Worm (Caenorhabditis elegans) whole organism, young adult: ENCODE results near the gene F18A12.7.

Source experiments
- F37B4.10 ChIP-seq: fragments of 200-800 bp; sonication (Bioruptor generic); IDR thresholded peaks from 2 replicates; pipeline ENCODE4 v1.3.6; 2022; ENCODE audit warnings: missing genetic modification characterization, missing compliant biosample characterization
- F55B11.4 ChIP-seq: sonication (generic microtip); optimal IDR thresholded peaks from 2 replicates; lab custom pipeline; 2016; ENCODE audit warnings: missing compliant biosample characterization, missing genetic modification characterization, borderline replicate concordance; ENCODE audit not compliant: insufficient read depth
- akir-1 ChIP-seq: fragments of 200-800 bp; sonication (Bioruptor generic); optimal IDR thresholded peaks from 2 replicates; lab custom pipeline; 2018; ENCODE audit warnings: mild to moderate bottlenecking, missing genetic modification characterization, moderate library complexity, missing compliant biosample characterization
- ama-1 ChIP-seq, 3 experiments: fragments of 150-350 bp in 1 of 3; sonication (generic microtip) in 2 of 3; optimal IDR thresholded peaks; 2 replicates each; lab custom pipeline; 2014 to 2018; ENCODE audit warnings: missing biosample characterization in 2 of 3, missing genetic modification characterization in 2 of 3, missing genetic modification reagents in 2 of 3
- ets-4 ChIP-seq: fragments of 200-800 bp; sonication (Bioruptor generic); optimal IDR thresholded peaks from 2 replicates; lab custom pipeline; 2018; ENCODE audit warnings: mild to moderate bottlenecking, missing genetic modification characterization, missing compliant biosample characterization
- gei-17 ChIP-seq: fragments of 200-800 bp; sonication (Bioruptor generic); optimal IDR thresholded peaks from 2 replicates; lab custom pipeline; 2018; ENCODE audit warnings: mild to moderate bottlenecking, missing genetic modification characterization, missing compliant biosample characterization
- hsf-1 ChIP-seq: fragments of 200-800 bp; sonication (Bioruptor generic); IDR thresholded peaks from 2 replicates; pipeline ENCODE4 v1.3.6; 2022; ENCODE audit warnings: missing genetic modification reagents, missing genetic modification characterization, missing compliant biosample characterization
- mel-28 ChIP-seq: sonication (generic microtip); optimal IDR thresholded peaks from 2 replicates; lab custom pipeline; 2016; ENCODE audit warnings: borderline replicate concordance, mild to moderate bottlenecking, missing genetic modification characterization, missing compliant biosample characterization
- mes-4 ChIP-seq: sonication (generic microtip); optimal IDR thresholded peaks from 2 replicates; lab custom pipeline; 2016; ENCODE audit warnings: missing genotype, missing genetic modification characterization, missing compliant biosample characterization
- nhr-179 ChIP-seq: sonication (generic microtip); optimal IDR thresholded peaks from 2 replicates; lab custom pipeline; 2016; ENCODE audit warnings: mild to moderate bottlenecking, missing genetic modification characterization, missing compliant biosample characterization

- TF ChIP-seq mel-28 (tag; lab: Kevin White, UChicago) (no peak), F37B4.10 (GFP tag; lab: Robert Waterston, UW) (no peak), ama-1 (optimal IDR thresholded peaks at IDR 0.05; lab: Kevin White, UChicago) (no peak), ama-1 (GFP tag; optimal IDR thresholded peaks at IDR 0.05; lab: Kevin White, UChicago) (no peak), ets-4 (GFP tag; lab: Kevin White, UChicago) (no peak), akir-1 (GFP tag; lab: Kevin White, UChicago) (no peak), nhr-179 (tag; lab: Kevin White, UChicago) (no peak), gei-17 (no peak), F55B11.4 (tag; lab: Kevin White, UChicago) (no peak), mes-4 (tag; lab: Kevin White, UChicago) (no peak), hsf-1 (GFP tag; lab: Robert Waterston, UW) (no peak)
These were observed 47.3 kb upstream of the F18A12.7 start, which contains the start of gene C16C8.8 for ce11 chrII:3461586-3461985.
